Worm (Caenorhabditis elegans) whole organism, midembryonic: ENCODE data around the gene dhgd-1.
"Not testable (repeated sequence)": the region's sequence is repeated elsewhere in the genome, so short reads cannot be mapped to it uniquely, and the experiment has no call there.

ENCODE experiments used
- T22C8.4 ChIP-seq: fragments of 200-800 bp; sonication (Bioruptor generic); IDR thresholded peaks from 2 replicates; pipeline ENCODE4 v1.3.6; 2022; ENCODE audit warnings: missing genetic modification characterization, missing compliant biosample characterization
- cog-1 ChIP-seq: sonication (generic microtip); optimal IDR thresholded peaks from 2 replicates; lab custom pipeline; 2016; ENCODE audit warnings: missing genetic modification characterization, missing compliant biosample characterization
- flt-1 ChIP-seq: fragments of 200-800 bp; sonication (Bioruptor generic); IDR thresholded peaks from 2 replicates; pipeline ENCODE4 v1.3.6; 2022; ENCODE audit warnings: missing genetic modification characterization, missing compliant biosample characterization
- klf-2 ChIP-seq: fragments of 200-800 bp; sonication (Bioruptor generic); conservative IDR thresholded peaks from 2 replicates; pipeline ENCODE4 v1.3.6; 2022; ENCODE audit warnings: missing genetic modification reagents, missing genetic modification characterization, missing compliant biosample characterization
- med-1 ChIP-seq: sonication (generic microtip); optimal IDR thresholded peaks from 2 replicates; lab custom pipeline; 2017; ENCODE audit warnings: missing genetic modification characterization, mild to moderate bottlenecking, missing compliant biosample characterization, antibody characterized with exemption, missing genetic modification reagents; ENCODE audit not compliant: insufficient read depth
- ref-1 ChIP-seq: fragments of 200-800 bp; sonication (Bioruptor generic); conservative IDR thresholded peaks from 2 replicates; pipeline ENCODE4 v1.3.6; 2022; ENCODE audit warnings: missing genetic modification reagents, missing genetic modification characterization, missing compliant biosample characterization
- tab-1 ChIP-seq: fragments of 200-800 bp; sonication (Bioruptor generic); IDR thresholded peaks from 2 replicates; pipeline ENCODE4 v1.3.6; 2022; ENCODE audit warnings: missing genetic modification characterization, missing compliant biosample characterization
- ztf-23 ChIP-seq: fragments of 200-800 bp; sonication (Bioruptor generic); IDR thresholded peaks from 2 replicates; pipeline ENCODE4 v1.3.6; 2022; ENCODE audit warnings: missing genetic modification reagents, missing genetic modification characterization, missing compliant biosample characterization
- ztf-29 ChIP-seq: fragments of 200-800 bp; sonication (Bioruptor generic); IDR thresholded peaks from 2 replicates; pipeline ENCODE4 v1.3.6; 2022; ENCODE audit warnings: missing genetic modification reagents, missing genetic modification characterization, missing compliant biosample characterization

Gene dhgd-1

DNA sequence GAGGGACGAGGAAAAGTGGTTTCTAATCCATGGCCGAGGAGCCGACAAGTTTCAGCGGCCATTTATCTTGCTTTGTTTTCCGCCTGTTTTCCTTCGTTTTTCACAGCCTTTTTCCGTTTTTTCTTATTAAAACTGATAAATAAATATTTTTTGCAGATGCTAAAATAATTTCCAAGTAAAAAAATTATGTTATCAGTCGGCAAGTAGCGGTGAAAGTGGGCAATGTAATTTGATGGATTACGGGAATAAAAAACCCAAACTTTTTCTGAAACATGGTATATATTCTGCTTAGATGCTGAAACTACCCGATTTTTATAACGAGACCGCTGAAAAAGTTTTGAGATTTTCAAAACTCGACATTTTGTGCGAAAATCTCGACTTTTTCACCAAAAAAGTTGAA, at the start of gene dhgd-1:
dhgd-1 (minus strand) TSS at position 101 of the 400 bp plus-strand sequence.
- TF ChIP-seq ref-1; cog-1 (tag; lab: Kevin White, UChicago); klf-2 (GFP tag; lab: Robert Waterston, UW): not testable (repeated sequence)

- no peak for TF ChIP-seq ztf-23
- TF ChIP-seq cog-1 (tag; lab: Kevin White, UChicago): no peak
- TF ChIP-seq T22C8.4: no peak
- TF ChIP-seq ztf-29: no peak
- TF ChIP-seq med-1 (GFP tag; lab: Kevin White, UChicago): no peak
- no peak for TF ChIP-seq tab-1 (GFP tag; lab: Robert Waterston, UW)
- TF ChIP-seq ref-1: no peak
- no peak for TF ChIP-seq flt-1
- TF ChIP-seq klf-2 (GFP tag; lab: Robert Waterston, UW): no peak
Measured at ce11 chrII:11600711-11601110, 48.8 kb upstream of the dhgd-1 start, which contains the start of gene F07A11.4. Gene F07A11.4 (plus strand): TSS chrII:11601011.

- TF ChIP-seq flt-1 (no peak), cog-1 (tag; lab: Kevin White, UChicago) (no peak), ztf-29 (no peak), tab-1 (GFP tag; lab: Robert Waterston, UW) (no peak), ref-1 (no peak), klf-2 (GFP tag; lab: Robert Waterston, UW) (no peak), T22C8.4 (no peak), ztf-23 (no peak), med-1 (GFP tag; lab: Kevin White, UChicago) (no peak)
Measured at ce11 chrII:11599751-11600150, 47.9 kb upstream of the dhgd-1 start, which contains the start of gene npp-5. Gene npp-5 (minus strand): TSS chrII:11599809.

DNA sequence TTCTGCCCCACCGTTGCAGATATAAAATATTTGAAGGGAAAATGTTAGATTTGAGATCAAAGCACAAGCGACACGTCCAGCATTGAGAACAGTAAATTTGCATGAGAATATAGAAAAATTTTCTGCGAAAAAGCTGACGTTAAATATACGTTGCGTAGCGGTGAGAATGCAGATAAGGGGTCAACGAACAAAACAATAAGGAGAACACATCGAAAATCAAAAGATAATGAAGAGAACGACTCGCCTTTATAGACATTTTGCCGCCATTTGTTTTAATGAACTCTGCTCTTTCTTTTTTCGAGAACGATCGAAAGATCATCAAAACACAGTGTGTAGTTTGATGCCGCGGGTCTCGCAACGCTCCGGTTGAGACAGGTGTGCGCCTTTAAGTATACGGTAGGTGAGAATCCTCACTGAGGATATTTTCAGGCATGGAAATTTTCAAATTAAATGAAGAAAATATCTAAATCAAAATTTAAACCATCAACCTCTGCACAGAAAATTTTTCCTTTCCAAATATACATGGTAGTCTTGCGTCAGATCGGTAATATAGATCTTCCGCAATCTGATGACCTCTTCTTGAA, 44.4 kb upstream of the dhgd-1 start:
- TF ChIP-seq ref-1 (no peak), T22C8.4 (no peak), klf-2 (GFP tag; lab: Robert Waterston, UW) (no peak), med-1 (GFP tag; lab: Kevin White, UChicago) (no peak), tab-1 (GFP tag; lab: Robert Waterston, UW) (no peak), ztf-23 (no peak), ztf-29 (no peak), cog-1 (tag; lab: Kevin White, UChicago) (no peak), flt-1 (no peak)

- TF ChIP-seq klf-2 (GFP tag; lab: Robert Waterston, UW) (no peak), ztf-29 (no peak), ref-1 (no peak), T22C8.4 (no peak), tab-1 (GFP tag; lab: Robert Waterston, UW) (no peak), cog-1 (tag; lab: Kevin White, UChicago) (no peak), med-1 (GFP tag; lab: Kevin White, UChicago) (no peak), ztf-23 (no peak), flt-1 (no peak)
Measured at ce11 chrII:11595368-11595996, 43.6 kb upstream of the dhgd-1 start, which contains the start of gene gfat-1. Gene gfat-1 (minus strand): TSS chrII:11595418.

DNA sequence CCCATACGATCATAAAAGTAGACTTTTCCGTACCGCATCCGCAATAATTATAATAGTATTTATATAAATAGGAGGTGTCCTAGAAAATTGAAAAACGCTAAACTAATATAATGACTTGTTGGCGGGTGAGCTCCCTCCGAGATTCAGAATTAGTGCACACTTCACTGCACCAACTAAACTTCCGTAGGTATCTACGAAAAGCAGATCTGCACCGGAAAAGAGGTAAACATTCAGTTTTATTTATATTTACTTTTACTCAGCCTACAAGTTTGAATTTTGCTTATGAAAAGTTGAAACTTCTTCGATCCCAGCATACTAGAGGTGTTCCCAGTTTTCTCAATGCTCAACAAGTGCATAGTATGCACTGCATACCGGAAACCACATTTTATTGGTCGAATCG, 40.1 kb upstream of the dhgd-1 start, which contains the start of gene F07A11.1:
F07A11.1 (minus strand) TSS at position 101 of the 400 bp plus-strand sequence.
- TF ChIP-seq flt-1 (no peak), med-1 (GFP tag; lab: Kevin White, UChicago) (no peak), tab-1 (GFP tag; lab: Robert Waterston, UW) (no peak), cog-1 (tag; lab: Kevin White, UChicago) (no peak), klf-2 (GFP tag; lab: Robert Waterston, UW) (no peak), T22C8.4 (no peak), ref-1 (no peak), ztf-29 (no peak), ztf-23 (no peak)

- TF ChIP-seq flt-1 (no peak), cog-1 (tag; lab: Kevin White, UChicago) (no peak), tab-1 (GFP tag; lab: Robert Waterston, UW) (no peak), ref-1 (no peak), T22C8.4 (no peak)
Measured at ce11 chrII:11591558-11591957, 39.7 kb upstream of the dhgd-1 start.

- TF ChIP-seq flt-1 (no peak), ztf-29 (no peak), tab-1 (GFP tag; lab: Robert Waterston, UW) (no peak), klf-2 (GFP tag; lab: Robert Waterston, UW) (no peak), T22C8.4 (no peak), ref-1 (no peak), med-1 (GFP tag; lab: Kevin White, UChicago) (no peak), ztf-23 (no peak), cog-1 (tag; lab: Kevin White, UChicago) (no peak)
Measured at ce11 chrII:11588304-11588703, 36.4 kb upstream of the dhgd-1 start.

ce11 chrII:11582698-11583097, 30.8 kb upstream of the dhgd-1 start, which contains the start of gene ints-7:
Gene ints-7 (plus strand): TSS chrII:11582849.
- TF ChIP-seq ztf-29 (no peak), cog-1 (tag; lab: Kevin White, UChicago) (no peak), klf-2 (GFP tag; lab: Robert Waterston, UW) (no peak), tab-1 (GFP tag; lab: Robert Waterston, UW) (no peak), ref-1 (no peak), flt-1 (no peak)

DNA sequence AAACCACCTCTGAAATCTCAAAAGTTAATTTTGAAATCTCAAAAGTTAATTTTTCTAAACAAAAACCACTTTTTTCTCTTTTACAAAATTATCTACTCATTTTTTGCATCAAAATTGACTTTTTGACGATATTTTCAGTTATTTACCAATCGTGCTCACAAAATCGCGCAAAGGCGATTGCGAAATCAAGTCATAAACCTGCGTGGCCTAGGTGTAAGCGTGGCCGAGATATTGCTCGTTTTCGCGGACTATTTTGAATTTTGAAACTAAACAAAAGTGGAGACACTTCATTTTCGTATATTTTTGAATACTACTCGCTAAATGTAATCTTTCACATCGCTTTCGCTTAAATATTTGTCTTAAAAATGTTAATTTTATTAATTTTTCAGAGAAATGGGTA, 26.4 kb upstream of the dhgd-1 start, which contains the start of gene smc-6:
smc-6 (plus strand) TSS at position 390 of the 400 bp plus-strand sequence.
- TF ChIP-seq T22C8.4 (no peak), klf-2 (GFP tag; lab: Robert Waterston, UW) (no peak), tab-1 (GFP tag; lab: Robert Waterston, UW) (no peak), ztf-23 (no peak), flt-1 (no peak), ztf-29 (no peak), cog-1 (tag; lab: Kevin White, UChicago) (no peak), med-1 (GFP tag; lab: Kevin White, UChicago) (no peak), ref-1 (no peak)
